Worm (Caenorhabditis elegans) whole organism, L1 larva: ENCODE results near the gene bed-2.
"Not testable (repeated sequence)": the region's sequence is repeated elsewhere in the genome, so short reads cannot be mapped to it uniquely, and the experiment has no call there.

Experiments used
- aly-2 ChIP-seq: fragments of 150-350 bp; optimal IDR thresholded peaks from 2 replicates; lab custom pipeline; 2014; ENCODE audit warnings: missing biosample characterization, missing genetic modification characterization
- ama-1 ChIP-seq: fragments of 150-350 bp; optimal IDR thresholded peaks from 2 replicates; lab custom pipeline; 2014
- egl-27 ChIP-seq, 2 experiments: fragments of 150-350 bp in 1 of 2; sonication (generic microtip); optimal IDR thresholded peaks; 3 replicates each; lab custom pipeline; 2017 to 2018; ENCODE audit warnings: missing biosample characterization in 2 of 2, missing genetic modification characterization in 2 of 2, missing genetic modification reagents in 2 of 2
- elt-2 ChIP-seq: sonication (generic microtip); optimal IDR thresholded peaks from 2 replicates; lab custom pipeline; 2016; ENCODE audit warnings: missing genetic modification characterization, mild to moderate bottlenecking, inconsistent platforms, missing compliant biosample characterization, missing genetic modification reagents
- fkh-10 ChIP-seq: sonication (generic microtip); optimal IDR thresholded peaks from 2 replicates; lab custom pipeline; 2017; ENCODE audit warnings: missing biosample characterization, missing genetic modification reagents, missing genetic modification characterization
- isw-1 ChIP-seq: fragments of 200-800 bp; sonication (Bioruptor generic); IDR thresholded peaks from 2 replicates; pipeline ENCODE4 v1.3.6; 2022; ENCODE audit warnings: missing genetic modification characterization, missing compliant biosample characterization
- lin-39 ChIP-seq: fragments of 150-350 bp; optimal IDR thresholded peaks from 2 replicates; lab custom pipeline; 2014; ENCODE audit warnings: missing biosample characterization, missing genetic modification reagents, missing genetic modification characterization
- mdl-1 ChIP-seq, 2 experiments: fragments of 150-350 bp; optimal IDR thresholded peaks; 2 replicates each; lab custom pipeline; 2014 to 2017; ENCODE audit warnings: missing biosample characterization in 2 of 2, missing genetic modification characterization in 2 of 2, inconsistent platforms in 1 of 2
- nhr-12 ChIP-seq: sonication (generic microtip); optimal IDR thresholded peaks from 2 replicates; lab custom pipeline; 2017; ENCODE audit warnings: missing biosample characterization, missing genetic modification characterization
- pqm-1 ChIP-seq: sonication (generic microtip); optimal IDR thresholded peaks from 3 replicates; lab custom pipeline; 2017; ENCODE audit warnings: missing biosample characterization, missing genetic modification characterization
- sptf-1 ChIP-seq: fragments of 150-350 bp; optimal IDR thresholded peaks from 2 replicates; lab custom pipeline; 2014; ENCODE audit warnings: missing biosample characterization, missing genetic modification characterization
- unc-62 ChIP-seq: fragments of 150-350 bp; optimal IDR thresholded peaks from 2 replicates; lab custom pipeline; 2014; ENCODE audit warnings: missing biosample characterization, missing genetic modification reagents, missing genetic modification characterization
- unc-98 ChIP-seq: fragments of 200-800 bp; sonication (Bioruptor generic); IDR thresholded peaks from 2 replicates; pipeline ENCODE4 v1.3.6; 2022; ENCODE audit warnings: missing genetic modification characterization, missing compliant biosample characterization

DNA sequence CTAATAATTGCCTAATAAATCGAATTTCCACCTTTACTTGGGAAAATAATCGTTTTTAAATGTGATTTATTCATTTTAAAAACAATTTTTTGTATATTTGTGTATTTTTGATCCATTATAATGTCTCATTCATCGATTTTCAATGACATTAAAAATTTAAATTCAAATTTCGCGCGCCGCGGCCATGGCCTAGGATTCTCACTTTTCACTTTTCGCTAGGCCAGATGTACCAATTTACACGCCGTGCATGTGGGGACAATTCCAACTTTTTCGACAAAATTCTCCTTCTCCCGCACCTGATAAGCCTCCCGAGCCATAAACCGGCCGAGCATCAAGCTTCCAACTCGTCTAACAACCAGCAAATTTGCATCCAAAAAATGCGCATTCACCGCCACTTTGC, 44.6 kb upstream of the bed-2 start:
- not testable (repeated sequence) for TF ChIP-seq egl-27 (tag; optimal IDR thresholded peaks at IDR 0.05; lab: Kevin White, UChicago); lin-39; unc-98 (GFP tag; lab: Robert Waterston, UW); elt-2; pqm-1 (tag; lab: Kevin White, UChicago); aly-2 (tag; lab: Kevin White, UChicago); isw-1 (GFP tag; lab: Robert Waterston, UW); mdl-1 (tag; optimal IDR thresholded peaks at IDR 0.05; lab: Kevin White, UChicago); nhr-12 (tag; lab: Kevin White, UChicago); sptf-1; unc-62 (GFP tag; lab: Kevin White, UChicago); ama-1; fkh-10 (GFP tag; lab: Kevin White, UChicago)
